Worm (Caenorhabditis elegans) whole organism, L2 larva: ENCODE data around the gene T06E6.15.

Experiments
- R02D3.7 ChIP-seq: fragments of 150-350 bp; optimal IDR thresholded peaks from 2 replicates; lab custom pipeline; 2014; ENCODE audit warnings: missing biosample characterization, missing genetic modification characterization
- Y55F3AM.14 ChIP-seq: fragments of 200-800 bp; sonication (Bioruptor generic); optimal IDR thresholded peaks from 2 replicates; lab custom pipeline; 2018; ENCODE audit warnings: mild to moderate bottlenecking, missing genetic modification characterization, missing compliant biosample characterization
- ZK546.5 ChIP-seq: sonication (generic microtip); optimal IDR thresholded peaks from 2 replicates; lab custom pipeline; 2017; ENCODE audit warnings: missing biosample characterization, missing genetic modification characterization
- alr-1 ChIP-seq: fragments of 150-350 bp; optimal IDR thresholded peaks from 2 replicates; lab custom pipeline; 2014; ENCODE audit warnings: missing biosample characterization, missing genetic modification characterization
- aly-2 ChIP-seq: fragments of 150-350 bp; optimal IDR thresholded peaks from 2 replicates; lab custom pipeline; 2014; ENCODE audit warnings: missing biosample characterization, missing genetic modification characterization
- ama-1 ChIP-seq: fragments of 150-350 bp; optimal IDR thresholded peaks from 2 replicates; lab custom pipeline; 2018; ENCODE audit warnings: inconsistent platforms
- blmp-1 ChIP-seq: sonication (generic microtip); optimal IDR thresholded peaks from 2 replicates; lab custom pipeline; 2017; ENCODE audit warnings: missing genetic modification characterization, mild to moderate bottlenecking, missing compliant biosample characterization, antibody characterized with exemption, moderate library complexity; ENCODE audit not compliant: insufficient read depth
- ceh-16 ChIP-seq: fragments of 150-350 bp; optimal IDR thresholded peaks from 2 replicates; lab custom pipeline; 2014; ENCODE audit warnings: missing biosample characterization, missing genetic modification characterization
- ceh-82 ChIP-seq: fragments of 150-350 bp; optimal IDR thresholded peaks from 2 replicates; lab custom pipeline; 2014; ENCODE audit warnings: missing biosample characterization, missing genetic modification characterization
- crh-2 ChIP-seq: sonication (generic microtip); optimal IDR thresholded peaks from 2 replicates; lab custom pipeline; 2017; ENCODE audit warnings: missing biosample characterization, missing genetic modification characterization
- egl-27 ChIP-seq: sonication (generic microtip); optimal IDR thresholded peaks from 3 replicates; lab custom pipeline; 2017; ENCODE audit warnings: missing biosample characterization, missing genetic modification reagents, missing genetic modification characterization
- elt-3 ChIP-seq: sonication (generic microtip); optimal IDR thresholded peaks from 2 replicates; lab custom pipeline; 2017; ENCODE audit warnings: missing biosample characterization, missing genetic modification characterization
- fos-1 ChIP-seq: fragments of 150-350 bp; optimal IDR thresholded peaks from 2 replicates; lab custom pipeline; 2014; ENCODE audit warnings: missing biosample characterization, missing genetic modification characterization
- gmeb-1 ChIP-seq: fragments of 150-350 bp; optimal IDR thresholded peaks from 2 replicates; lab custom pipeline; 2014; ENCODE audit warnings: missing biosample characterization, missing genetic modification characterization
- lin-11 ChIP-seq: fragments of 150-350 bp; sonication (generic microtip); optimal IDR thresholded peaks from 2 replicates; lab custom pipeline; 2014; ENCODE audit warnings: missing biosample characterization, missing genetic modification characterization, inconsistent platforms, mixed read lengths
- lin-13 ChIP-seq: fragments of 150-350 bp; optimal IDR thresholded peaks from 2 replicates; lab custom pipeline; 2014; ENCODE audit warnings: missing biosample characterization, missing genetic modification reagents, missing genetic modification characterization
- lin-39 ChIP-seq: fragments of 150-350 bp; optimal IDR thresholded peaks from 2 replicates; lab custom pipeline; 2014; ENCODE audit warnings: missing biosample characterization, missing genetic modification reagents, missing genetic modification characterization
- lsy-2 ChIP-seq, 2 experiments: fragments of 150-350 bp in 1 of 2; sonication (generic microtip) in 1 of 2; optimal IDR thresholded peaks; 2 replicates each; lab custom pipeline; 2014 to 2017; ENCODE audit warnings: missing biosample characterization in 2 of 2, missing genetic modification characterization in 2 of 2
- mab-5 ChIP-seq: fragments of 150-350 bp; optimal IDR thresholded peaks from 2 replicates; lab custom pipeline; 2014; ENCODE audit warnings: missing biosample characterization, missing genetic modification characterization
- mbf-1 ChIP-seq: sonication (generic microtip); optimal IDR thresholded peaks from 2 replicates; lab custom pipeline; 2017; ENCODE audit warnings: missing biosample characterization, missing genetic modification characterization
- mdl-1 ChIP-seq, 2 experiments: fragments of 150-350 bp in 1 of 2; sonication (generic microtip) in 1 of 2; optimal IDR thresholded peaks; 2 replicates each; lab custom pipeline; 2017; ENCODE audit warnings: missing biosample characterization in 2 of 2, missing genetic modification characterization in 2 of 2
- nhr-10 ChIP-seq: sonication (generic microtip); optimal IDR thresholded peaks from 2 replicates; lab custom pipeline; 2017; ENCODE audit warnings: missing biosample characterization, missing genetic modification characterization
- nhr-11 ChIP-seq: fragments of 150-350 bp; optimal IDR thresholded peaks from 2 replicates; lab custom pipeline; 2014; ENCODE audit warnings: missing biosample characterization, missing genetic modification characterization
- nhr-12 ChIP-seq: fragments of 150-350 bp; optimal IDR thresholded peaks from 2 replicates; lab custom pipeline; 2014; ENCODE audit warnings: missing biosample characterization, missing genetic modification characterization
- nhr-23 ChIP-seq: fragments of 150-350 bp; optimal IDR thresholded peaks from 2 replicates; lab custom pipeline; 2014; ENCODE audit warnings: missing biosample characterization, missing genetic modification reagents, missing genetic modification characterization
- nhr-237 ChIP-seq: fragments of 150-350 bp; optimal IDR thresholded peaks from 2 replicates; lab custom pipeline; 2014; ENCODE audit warnings: missing biosample characterization, missing genetic modification characterization
- skn-1 ChIP-seq: sonication (generic microtip); optimal IDR thresholded peaks from 2 replicates; lab custom pipeline; 2017; ENCODE audit warnings: missing biosample characterization, missing genetic modification characterization
- sma-3 ChIP-seq: sonication (generic microtip); optimal IDR thresholded peaks from 2 replicates; lab custom pipeline; 2016; ENCODE audit warnings: missing genetic modification reagents, missing genetic modification characterization, missing compliant biosample characterization
- sma-9 ChIP-seq, 2 experiments: fragments of 150-350 bp in 1 of 2; sonication (generic microtip) in 1 of 2; optimal IDR thresholded peaks; 2 replicates each; lab custom pipeline; 2014 to 2016; ENCODE audit warnings: missing genetic modification characterization in 2 of 2, mild to moderate bottlenecking in 1 of 2, missing biosample characterization in 1 of 2, missing compliant biosample characterization in 1 of 2, missing genetic modification reagents in 1 of 2, moderate library complexity in 1 of 2
- snpc-4 ChIP-seq: fragments of 150-350 bp; optimal IDR thresholded peaks from 2 replicates; lab custom pipeline; 2014; ENCODE audit warnings: missing biosample characterization, missing genetic modification characterization
- unc-39 ChIP-seq: fragments of 150-350 bp; optimal IDR thresholded peaks from 2 replicates; lab custom pipeline; 2014; ENCODE audit warnings: missing biosample characterization, missing genetic modification characterization
- unc-62 ChIP-seq: fragments of 150-350 bp; optimal IDR thresholded peaks from 2 replicates; lab custom pipeline; 2014; ENCODE audit warnings: missing biosample characterization, missing genetic modification reagents, missing genetic modification characterization
- zag-1 ChIP-seq: fragments of 150-350 bp; optimal IDR thresholded peaks from 2 replicates; lab custom pipeline; 2014; ENCODE audit warnings: missing biosample characterization, missing genetic modification characterization

The T06E6.15 gene

DNA sequence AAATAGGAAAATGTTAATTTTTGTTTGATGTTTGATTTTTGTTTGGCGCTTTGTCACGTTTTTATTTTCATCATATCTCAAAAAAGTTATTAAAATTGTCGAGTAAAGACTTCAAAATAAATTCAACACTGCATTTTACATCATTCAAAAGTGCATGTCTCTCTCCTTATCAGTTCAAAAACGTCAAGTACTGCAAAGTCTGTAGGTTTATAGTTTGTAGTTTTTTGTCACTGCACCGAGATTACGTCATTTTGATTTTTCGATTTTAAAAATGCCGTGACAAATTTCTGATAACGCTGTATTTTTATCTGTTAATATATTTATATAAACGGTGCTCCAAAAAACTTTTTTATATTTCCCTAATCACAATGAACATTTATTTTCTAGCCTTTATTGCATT, 44.9 kb downstream of the T06E6.15 start, which contains the start of gene C29F3.7:
Gene C29F3.7, plus strand, starts transcription at position 254 of the 400 bp plus-strand sequence.
- TF ChIP-seq ama-1 (lab: Kevin White, UChicago) (no peak), nhr-237 (tag; lab: Kevin White, UChicago) (no peak), gmeb-1 (peak; percentile 44), R02D3.7 (no peak), fos-1 (tag; lab: Kevin White, UChicago) (peak; percentile 97), lin-13 (GFP tag; lab: Kevin White, UChicago) (no peak), mdl-1 (tag; optimal IDR thresholded peaks at IDR 0.05; lab: Kevin White, UChicago) (no peak), mab-5 (tag; lab: Kevin White, UChicago) (no peak), unc-39 (tag; lab: Kevin White, UChicago) (no peak), ceh-82 (no peak), blmp-1 (tag; lab: Kevin White, UChicago) (no peak), crh-2 (tag; lab: Kevin White, UChicago) (no peak), sma-9 (GFP tag; optimal IDR thresholded peaks at IDR 0.05; lab: Kevin White, UChicago) (peak; percentile 87), sma-9 (tag; optimal IDR thresholded peaks at IDR 0.05; lab: Kevin White, UChicago) (no peak), unc-62 (GFP tag; lab: Kevin White, UChicago) (no peak), lsy-2 (tag; optimal IDR thresholded peaks at IDR 0.05; lab: Kevin White, UChicago) (no peak)

ce11 chrV:15352376-15352775, 47.2 kb downstream of the T06E6.15 start, which contains the start of gene srx-58:
Gene srx-58, plus strand, starts transcription at chrV:15352676.
- TF ChIP-seq elt-3 (tag; lab: Kevin White, UChicago): no peak
- TF ChIP-seq skn-1 (tag; lab: Kevin White, UChicago): no peak
- no peak for TF ChIP-seq fos-1 (tag; lab: Kevin White, UChicago)
- no peak for TF ChIP-seq mdl-1 (tag; optimal IDR thresholded peaks at IDR 0.05; lab: Kevin White, UChicago)
- TF ChIP-seq ceh-82: no peak
- no peak for TF ChIP-seq nhr-237 (tag; lab: Kevin White, UChicago)
- no peak for TF ChIP-seq nhr-11 (tag; lab: Kevin White, UChicago)
- no peak for TF ChIP-seq lsy-2 (tag; optimal IDR thresholded peaks at IDR 0.05; lab: Kevin White, UChicago)
- TF ChIP-seq blmp-1 (tag; lab: Kevin White, UChicago): no peak
- TF ChIP-seq ZK546.5 (tag; lab: Kevin White, UChicago): no peak
- no peak for TF ChIP-seq zag-1 (tag; lab: Kevin White, UChicago)
- no peak for TF ChIP-seq aly-2 (tag; lab: Kevin White, UChicago)
- no peak for TF ChIP-seq nhr-12 (tag; lab: Kevin White, UChicago)
- no peak for TF ChIP-seq nhr-10 (tag; lab: Kevin White, UChicago)
- no peak for TF ChIP-seq unc-62 (GFP tag; lab: Kevin White, UChicago)
- TF ChIP-seq lin-39: no peak
- no peak for TF ChIP-seq alr-1 (tag; lab: Kevin White, UChicago)
- TF ChIP-seq ceh-16 (tag; lab: Kevin White, UChicago): no peak

DNA sequence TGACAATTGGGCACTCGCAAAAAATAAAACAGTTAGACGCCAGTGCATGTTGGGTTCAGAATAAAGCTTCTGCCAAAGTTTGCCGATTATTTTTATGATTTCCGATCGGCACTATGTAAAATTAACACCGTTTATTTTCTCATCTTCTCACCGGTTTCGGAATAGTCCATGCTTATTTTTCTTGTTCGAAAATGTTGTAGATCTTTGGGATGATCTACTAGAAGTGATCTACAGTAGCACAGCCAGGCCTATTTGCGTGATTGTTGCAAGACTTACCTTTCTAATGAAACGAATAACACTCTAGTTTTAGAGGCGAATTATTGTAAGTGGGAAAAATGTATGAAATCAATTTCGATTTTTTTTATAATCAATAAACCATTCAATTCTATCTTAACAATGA, 49.0 kb downstream of the T06E6.15 start, which contains the start of gene clec-231:
Gene clec-231, minus strand, starts transcription at position 101 of the 400 bp plus-strand sequence.
- TF ChIP-seq elt-3 (tag; lab: Kevin White, UChicago) (no peak), unc-62 (GFP tag; lab: Kevin White, UChicago) (no peak), mbf-1 (tag; lab: Kevin White, UChicago) (no peak), snpc-4 (tag; lab: Kevin White, UChicago) (no peak), nhr-11 (tag; lab: Kevin White, UChicago) (no peak), ceh-16 (tag; lab: Kevin White, UChicago) (no peak), lin-13 (GFP tag; lab: Kevin White, UChicago) (no peak), sma-9 (GFP tag; optimal IDR thresholded peaks at IDR 0.05; lab: Kevin White, UChicago) (no peak), sma-9 (tag; optimal IDR thresholded peaks at IDR 0.05; lab: Kevin White, UChicago) (no peak), sma-3 (GFP tag; lab: Kevin White, UChicago) (no peak), lin-11 (tag; lab: Kevin White, UChicago) (no peak), aly-2 (tag; lab: Kevin White, UChicago) (no peak)

DNA sequence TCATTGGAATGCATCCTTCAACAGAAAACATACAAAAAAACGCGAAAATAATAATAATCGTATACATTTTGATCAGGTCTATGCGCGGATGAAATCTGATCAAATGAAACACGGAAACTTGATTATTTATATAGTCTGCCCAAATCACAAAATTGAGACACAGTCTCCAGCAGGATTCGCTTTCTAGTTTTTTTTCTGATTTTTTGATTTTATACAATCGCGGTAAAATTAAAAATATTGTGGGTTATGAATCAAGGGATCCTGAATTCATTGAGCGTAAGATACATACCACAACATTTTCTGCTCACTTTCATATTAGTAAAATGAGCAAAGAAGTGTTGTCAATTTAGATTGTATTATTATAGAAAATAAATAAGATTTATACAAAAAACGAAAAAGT, 50.5 kb downstream of the T06E6.15 start, which contains the start of gene clec-230:
Gene clec-230, minus strand, starts transcription at position 101 of the 400 bp plus-strand sequence.
- no peak for TF ChIP-seq egl-27 (tag; lab: Kevin White, UChicago)
- TF ChIP-seq sma-3 (GFP tag; lab: Kevin White, UChicago): no peak
- TF ChIP-seq nhr-11 (tag; lab: Kevin White, UChicago): no peak
- no peak for TF ChIP-seq ceh-82
- TF ChIP-seq crh-2 (tag; lab: Kevin White, UChicago): no peak
- no peak for TF ChIP-seq Y55F3AM.14
- no peak for TF ChIP-seq mbf-1 (tag; lab: Kevin White, UChicago)
- no peak for TF ChIP-seq gmeb-1
- TF ChIP-seq blmp-1 (tag; lab: Kevin White, UChicago): no peak
- TF ChIP-seq elt-3 (tag; lab: Kevin White, UChicago): no peak
- TF ChIP-seq nhr-23: no peak
- no peak for TF ChIP-seq lsy-2 (tag; optimal IDR thresholded peaks at IDR 0.05; lab: Kevin White, UChicago)
- no peak for TF ChIP-seq ceh-16 (tag; lab: Kevin White, UChicago)
- no peak for TF ChIP-seq nhr-10 (tag; lab: Kevin White, UChicago)
